Fruit fly (Drosophila melanogaster) Kc167 (cell line): ENCODE results near the gene CG12951.

ENCODE experiments used
- Myc ChIP-seq: fragments of >200 bp; optimal IDR thresholded peaks from 2 replicates; lab custom pipeline; 2017; ENCODE audit warnings: missing external identifiers
- Sin3A ChIP-seq: fragments of >200 bp; optimal IDR thresholded peaks from 2 replicates; lab custom pipeline; 2018; ENCODE audit warnings: missing external identifiers
- psq ChIP-seq: fragments of >200 bp; optimal IDR thresholded peaks from 2 replicates; lab custom pipeline; 2017; ENCODE audit warnings: missing external identifiers
- ttk ChIP-seq: sonication (Bioruptor generic); optimal IDR thresholded peaks from 2 replicates; lab custom pipeline; 2017; ENCODE audit warnings: missing external identifiers

DNA sequence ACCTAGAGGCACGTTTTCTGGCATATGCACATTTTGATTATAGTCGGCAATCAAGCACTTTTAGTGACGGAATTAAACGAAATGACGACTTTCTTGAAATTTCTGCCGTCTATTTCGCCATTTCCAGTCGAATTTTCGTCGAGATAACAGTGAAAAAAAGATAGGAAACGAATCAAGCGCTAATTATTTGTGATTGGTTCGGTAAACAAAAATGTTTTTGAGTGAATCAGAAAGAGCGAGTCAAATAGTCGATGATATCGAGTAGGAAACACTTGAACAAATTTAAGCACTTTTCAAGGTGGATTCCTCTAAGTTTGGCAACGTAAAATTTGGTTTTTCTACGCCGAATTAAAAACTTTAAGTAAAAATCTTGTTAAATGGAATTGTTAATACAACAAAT is 13.5 kb upstream of the CG12951 start:
- TF ChIP-seq Myc (lab: Kevin White, UChicago), result no peak
- TF ChIP-seq ttk, result no peak
- no peak for TF ChIP-seq psq (lab: Kevin White, UChicago)
- TF ChIP-seq Sin3A (lab: Kevin White, UChicago), result no peak
